Worm (Caenorhabditis elegans): ENCODE data around the gene F56D6.20.

ce11 chrIV:3912598-3912997, at the start of gene F56D6.20:
- TF ChIP-seq aly-1 (tag; optimal IDR thresholded peaks at IDR 0.05) (no peak), ama-1 (optimal IDR thresholded peaks at IDR 0.05) (no peak), ceh-36 (tag; optimal IDR thresholded peaks at IDR 0.05) (no peak), B0310.2 (tag; optimal IDR thresholded peaks at IDR 0.05) (no peak), hmg-4 (GFP tag; optimal IDR thresholded peaks at IDR 0.05) (no peak), hmbx-1 (tag; optimal IDR thresholded peaks at IDR 0.05) (no peak), ets-7 (tag; optimal IDR thresholded peaks at IDR 0.05) (no peak), hnd-1 (tag; optimal IDR thresholded peaks at IDR 0.05) (no peak), flt-1 (GFP tag; IDR thresholded peaks at IDR 0.05) (no peak), tbx-37 (GFP tag; conservative IDR thresholded peaks at IDR 0.05) (no peak), ceh-13 (GFP tag; optimal IDR thresholded peaks at IDR 0.05) (no peak)
